Fruit fly (Drosophila melanogaster): Measurements from ENCODE around the gene Spn.

Gene Spn

DNA sequence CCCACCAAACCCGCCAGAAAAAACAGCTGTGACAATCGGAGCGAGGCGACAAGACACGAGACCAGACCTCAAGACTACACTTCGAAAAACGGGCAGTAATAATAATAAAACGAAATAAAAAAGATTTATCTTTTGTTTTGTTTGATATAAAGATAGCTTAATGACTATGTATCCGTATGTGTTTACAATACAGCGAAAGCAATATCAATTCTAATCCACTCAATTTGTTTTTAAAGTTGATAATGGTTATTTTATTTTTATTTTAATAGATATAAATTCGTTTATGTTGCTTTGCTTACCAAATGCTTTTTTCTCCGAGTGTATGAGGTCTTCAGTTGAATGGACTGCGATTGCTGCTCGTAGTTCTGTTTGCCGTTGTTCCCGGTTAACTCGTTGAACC, 74.8 kb downstream of the Spn start (continued):
- TF ChIP-seq crc (GFP tag; optimal IDR thresholded peaks at IDR 0.05) (no peak), da (GFP tag; optimal IDR thresholded peaks at IDR 0.05) (no peak), nom (GFP tag; optimal IDR thresholded peaks at IDR 0.05) (peak; percentile 93), lola (GFP tag; optimal IDR thresholded peaks at IDR 0.05) (peak in 1 of 3 experiments; percentile 55), amos (GFP tag; IDR thresholded peaks at IDR 0.05; ENCODE audit: partially characterized antibody) (no peak), her (GFP tag; optimal IDR thresholded peaks at IDR 0.05) (no peak), Dip3 (GFP tag; optimal IDR thresholded peaks at IDR 0.05) (no peak), CG15011 (GFP tag; optimal IDR thresholded peaks at IDR 0.05) (no peak), Fer2 (tag; optimal IDR thresholded peaks at IDR 0.05) (no peak), so (GFP tag; IDR thresholded peaks at IDR 0.05) (no peak), CG5953 (GFP tag; IDR thresholded peaks at IDR 0.05) (no peak), CG11723 (GFP tag; optimal IDR thresholded peaks at IDR 0.05) (peak; percentile 19), Eip74EF (GFP tag; optimal IDR thresholded peaks at IDR 0.05) (peak in 1 of 2 experiments; percentile 65), CG10366 (GFP tag; IDR thresholded peaks at IDR 0.05) (no peak), GATAe (GFP tag; conservative IDR thresholded peaks at IDR 0.05) (no peak), CG14965 (GFP tag; optimal IDR thresholded peaks at IDR 0.05; ENCODE audit: borderline replicate concordance) (no peak), CG4328 (GFP tag; optimal IDR thresholded peaks at IDR 0.05) (no peak), scrt (GFP tag; optimal IDR thresholded peaks at IDR 0.05) (peak; percentile 12), lmd (GFP tag; IDR thresholded peaks at IDR 0.05) (no peak), CG6689 (GFP tag; IDR thresholded peaks at IDR 0.05) (peak; percentile 56), Nf-YA (GFP tag; IDR thresholded peaks at IDR 0.05) (no peak; the same call in 1 of the 2 replicates), sisA (GFP tag; IDR thresholded peaks at IDR 0.05) (no peak; the same call in 1 of the 2 replicates), klu (GFP tag; IDR thresholded peaks at IDR 0.05) (no peak), sd (tag; optimal IDR thresholded peaks at IDR 0.05) (no peak), CG17359 (tag; optimal IDR thresholded peaks at IDR 0.05) (peak; percentile 49), CG17186 (GFP tag; optimal IDR thresholded peaks at IDR 0.05) (no peak), Mes4 (GFP tag; optimal IDR thresholded peaks at IDR 0.05) (peak; percentile 49), sens-2 (GFP tag; IDR thresholded peaks at IDR 0.05) (no peak), MESR4 (GFP tag; optimal IDR thresholded peaks at IDR 0.05) (no peak), CG5180 (GFP tag; optimal IDR thresholded peaks at IDR 0.05) (peak; percentile 4), CG1233 (GFP tag; optimal IDR thresholded peaks at IDR 0.05) (no peak), CG7271 (tag; optimal IDR thresholded peaks at IDR 0.05) (no peak), CG13894 (tag; optimal IDR thresholded peaks at IDR 0.05) (no peak), CG12744 (GFP tag; optimal IDR thresholded peaks at IDR 0.05) (no peak), CG12942 (GFP tag; optimal IDR thresholded peaks at IDR 0.05) (no peak), hth (optimal IDR thresholded peaks at IDR 0.05) (no peak), Lim3 (GFP tag; IDR thresholded peaks at IDR 0.05) (no peak), otp (GFP tag; IDR thresholded peaks at IDR 0.05) (no peak), fd96Cb (tag; optimal IDR thresholded peaks at IDR 0.05) (peak; percentile 70), sqz (GFP tag; optimal IDR thresholded peaks at IDR 0.05) (peak; percentile 19), pb (GFP tag; optimal IDR thresholded peaks at IDR 0.05) (no peak), sens (GFP tag) (peak; percentile 73), CG34224 (GFP tag; IDR thresholded peaks at IDR 0.05; ENCODE audit: partially characterized antibody) (no peak), CG9437 (GFP tag; optimal IDR thresholded peaks at IDR 0.05) (peak; percentile 18), ap (GFP tag; IDR thresholded peaks at IDR 0.05) (no peak), cas (GFP tag; IDR thresholded peaks at IDR 0.05) (no peak), Dip2 (GFP tag; IDR thresholded peaks at IDR 0.05) (no peak), Aef1 (GFP tag; IDR thresholded peaks at IDR 0.05) (no peak), Gug (GFP tag; IDR thresholded peaks at IDR 0.05) (no peak), CG11695 (GFP tag; IDR thresholded peaks at IDR 0.05) (0 out of 3 replicates have a peak, but pooled peaks have one; percentile 43), unc-4 (GFP tag; IDR thresholded peaks at IDR 0.05; ENCODE audit: partially characterized antibody) (no peak)
